Worm (Caenorhabditis elegans) whole organism, midembryonic: Measurements from ENCODE around the gene K07B1.7.

Experiments
- T22C8.4 ChIP-seq: fragments of 200-800 bp; sonication (Bioruptor generic); IDR thresholded peaks from 2 replicates; pipeline ENCODE4 v1.3.6; 2022; ENCODE audit warnings: missing genetic modification characterization, missing compliant biosample characterization
- cog-1 ChIP-seq: sonication (generic microtip); optimal IDR thresholded peaks from 2 replicates; lab custom pipeline; 2016; ENCODE audit warnings: missing genetic modification characterization, missing compliant biosample characterization
- flt-1 ChIP-seq: fragments of 200-800 bp; sonication (Bioruptor generic); IDR thresholded peaks from 2 replicates; pipeline ENCODE4 v1.3.6; 2022; ENCODE audit warnings: missing genetic modification characterization, missing compliant biosample characterization
- klf-2 ChIP-seq: fragments of 200-800 bp; sonication (Bioruptor generic); conservative IDR thresholded peaks from 2 replicates; pipeline ENCODE4 v1.3.6; 2022; ENCODE audit warnings: missing genetic modification reagents, missing genetic modification characterization, missing compliant biosample characterization
- med-1 ChIP-seq: sonication (generic microtip); optimal IDR thresholded peaks from 2 replicates; lab custom pipeline; 2017; ENCODE audit warnings: missing genetic modification characterization, mild to moderate bottlenecking, missing compliant biosample characterization, antibody characterized with exemption, missing genetic modification reagents; ENCODE audit not compliant: insufficient read depth
- ref-1 ChIP-seq: fragments of 200-800 bp; sonication (Bioruptor generic); conservative IDR thresholded peaks from 2 replicates; pipeline ENCODE4 v1.3.6; 2022; ENCODE audit warnings: missing genetic modification reagents, missing genetic modification characterization, missing compliant biosample characterization
- tab-1 ChIP-seq: fragments of 200-800 bp; sonication (Bioruptor generic); IDR thresholded peaks from 2 replicates; pipeline ENCODE4 v1.3.6; 2022; ENCODE audit warnings: missing genetic modification characterization, missing compliant biosample characterization
- ztf-23 ChIP-seq: fragments of 200-800 bp; sonication (Bioruptor generic); IDR thresholded peaks from 2 replicates; pipeline ENCODE4 v1.3.6; 2022; ENCODE audit warnings: missing genetic modification reagents, missing genetic modification characterization, missing compliant biosample characterization
- ztf-29 ChIP-seq: fragments of 200-800 bp; sonication (Bioruptor generic); IDR thresholded peaks from 2 replicates; pipeline ENCODE4 v1.3.6; 2022; ENCODE audit warnings: missing genetic modification reagents, missing genetic modification characterization, missing compliant biosample characterization

The K07B1.7 gene

ce11 chrV:9332611-9333315 lies 14.0 kb downstream of the K07B1.7 start:
- TF ChIP-seq T22C8.4 (GFP tag; lab: Robert Waterston, UW) = no peak
- TF ChIP-seq flt-1 (GFP tag; lab: Robert Waterston, UW) = no peak
- TF ChIP-seq cog-1 (tag; lab: Kevin White, UChicago) = no peak
- no peak for TF ChIP-seq ztf-29 (GFP tag; lab: Robert Waterston, UW)
- no peak for TF ChIP-seq klf-2
- TF ChIP-seq med-1 (GFP tag; lab: Kevin White, UChicago) = no peak
- no peak for TF ChIP-seq ztf-23
- no peak for TF ChIP-seq tab-1
- TF ChIP-seq ref-1 (GFP tag; lab: Robert Waterston, UW) = no peak

- no peak for TF ChIP-seq ztf-23
- no peak for TF ChIP-seq T22C8.4 (GFP tag; lab: Robert Waterston, UW)
- no peak for TF ChIP-seq klf-2
- TF ChIP-seq tab-1 = no peak
- TF ChIP-seq cog-1 (tag; lab: Kevin White, UChicago) = no peak
- TF ChIP-seq ref-1 (GFP tag; lab: Robert Waterston, UW) = no peak
- no peak for TF ChIP-seq med-1 (GFP tag; lab: Kevin White, UChicago)
- TF ChIP-seq flt-1 (GFP tag; lab: Robert Waterston, UW) = no peak
- no peak for TF ChIP-seq ztf-29 (GFP tag; lab: Robert Waterston, UW)
Observed at ce11 chrV:9329245-9329979, 17.4 kb downstream of the K07B1.7 start.

- no peak for TF ChIP-seq ztf-23
- TF ChIP-seq klf-2 = no peak
- no peak for TF ChIP-seq flt-1 (GFP tag; lab: Robert Waterston, UW)
- no peak for TF ChIP-seq cog-1 (tag; lab: Kevin White, UChicago)
- TF ChIP-seq ref-1 (GFP tag; lab: Robert Waterston, UW) = no peak
- no peak for TF ChIP-seq T22C8.4 (GFP tag; lab: Robert Waterston, UW)
- no peak for TF ChIP-seq med-1 (GFP tag; lab: Kevin White, UChicago)
- TF ChIP-seq ztf-29 (GFP tag; lab: Robert Waterston, UW) = no peak
- TF ChIP-seq tab-1 = no peak
Observed at ce11 chrV:9328670-9329069, 18.1 kb downstream of the K07B1.7 start, which contains the start of gene K07B1.4. Gene K07B1.4, plus strand, starts transcription at chrV:9328970.

- TF ChIP-seq ztf-29 (GFP tag; lab: Robert Waterston, UW) (no peak), klf-2 (no peak), flt-1 (GFP tag; lab: Robert Waterston, UW) (no peak), tab-1 (no peak), cog-1 (tag; lab: Kevin White, UChicago) (no peak), ref-1 (GFP tag; lab: Robert Waterston, UW) (no peak), T22C8.4 (GFP tag; lab: Robert Waterston, UW) (no peak), ztf-23 (no peak), med-1 (GFP tag; lab: Kevin White, UChicago) (no peak)
Observed at ce11 chrV:9327691-9328090, 19.1 kb downstream of the K07B1.7 start.

- TF ChIP-seq ref-1 (GFP tag; lab: Robert Waterston, UW) (no peak), flt-1 (GFP tag; lab: Robert Waterston, UW) (no peak), tab-1 (no peak), klf-2 (no peak), cog-1 (tag; lab: Kevin White, UChicago) (no peak), T22C8.4 (GFP tag; lab: Robert Waterston, UW) (no peak), med-1 (GFP tag; lab: Kevin White, UChicago) (no peak), ztf-29 (GFP tag; lab: Robert Waterston, UW) (no peak), ztf-23 (no peak)
Observed at ce11 chrV:9326903-9327302, 19.9 kb downstream of the K07B1.7 start.

- TF ChIP-seq flt-1 (GFP tag; lab: Robert Waterston, UW) (no peak), cog-1 (tag; lab: Kevin White, UChicago) (no peak), ztf-29 (GFP tag; lab: Robert Waterston, UW) (no peak), klf-2 (no peak), tab-1 (no peak), T22C8.4 (GFP tag; lab: Robert Waterston, UW) (no peak), ref-1 (GFP tag; lab: Robert Waterston, UW) (no peak), ztf-23 (no peak), med-1 (GFP tag; lab: Kevin White, UChicago) (no peak)
Observed at ce11 chrV:9324167-9324566, 22.6 kb downstream of the K07B1.7 start.

- TF ChIP-seq ztf-23 (no peak), flt-1 (GFP tag; lab: Robert Waterston, UW) (no peak), cog-1 (tag; lab: Kevin White, UChicago) (no peak), tab-1 (no peak), ztf-29 (GFP tag; lab: Robert Waterston, UW) (no peak), med-1 (GFP tag; lab: Kevin White, UChicago) (no peak), ref-1 (GFP tag; lab: Robert Waterston, UW) (no peak), T22C8.4 (GFP tag; lab: Robert Waterston, UW) (no peak), klf-2 (no peak)
Observed at ce11 chrV:9322886-9323285, 23.9 kb downstream of the K07B1.7 start, which contains the start of gene tag-153. Gene tag-153, plus strand, starts transcription at chrV:9323085.

ce11 chrV:9321185-9321584 lies 25.6 kb downstream of the K07B1.7 start, which contains the start of gene F44A2.7:
Gene F44A2.7, plus strand, starts transcription at chrV:9321485.
- no peak for TF ChIP-seq ztf-23

- TF ChIP-seq ref-1 (GFP tag; lab: Robert Waterston, UW) (0 out of 2 replicates have a peak, but pooled peaks have one; percentile 15), flt-1 (GFP tag; lab: Robert Waterston, UW) (no peak), ztf-29 (GFP tag; lab: Robert Waterston, UW) (no peak), tab-1 (0 out of 2 replicates have a peak, but pooled peaks have one; percentile 66), cog-1 (tag; lab: Kevin White, UChicago) (no peak), klf-2 (0 out of 2 replicates have a peak, but pooled peaks have one; percentile 47), ztf-23 (peak; percentile 82), med-1 (GFP tag; lab: Kevin White, UChicago) (peak; percentile 26), T22C8.4 (GFP tag; lab: Robert Waterston, UW) (peak; percentile 63)
Observed at ce11 chrV:9318046-9318445, 28.7 kb downstream of the K07B1.7 start, which contains the start of gene kvs-3. Gene kvs-3, plus strand, starts transcription at chrV:9318311.
